Worm (Caenorhabditis elegans): ENCODE data around the gene R144.3.

The R144.3 gene

ce11 chrIII:5013915-5014346 is 7.9 kb upstream of the R144.3 start (continued):
- TF ChIP-seq hlh-4 (tag; optimal IDR thresholded peaks at IDR 0.05) (no peak), nhr-84 (tag; optimal IDR thresholded peaks at IDR 0.05) (no peak), ztf-4 (tag; optimal IDR thresholded peaks at IDR 0.05) (peak; percentile 73), sup-37 (GFP tag; optimal IDR thresholded peaks at IDR 0.05) (peak; percentile 32), xbp-1 (tag; optimal IDR thresholded peaks at IDR 0.05) (peak; percentile 85), unc-62 (GFP tag; optimal IDR thresholded peaks at IDR 0.05) (no peak), dsc-1 (tag; optimal IDR thresholded peaks at IDR 0.05) (peak; percentile 73), nhr-47 (tag; optimal IDR thresholded peaks at IDR 0.05) (peak; percentile 88), ceh-88 (GFP tag; IDR thresholded peaks at IDR 0.05) (peak; percentile 55; the same call in 1 of the 2 replicates), skn-1 (tag; optimal IDR thresholded peaks at IDR 0.05) (peak; percentile 86), vab-15 (tag; optimal IDR thresholded peaks at IDR 0.05) (peak; percentile 22), efl-1 (optimal IDR thresholded peaks at IDR 0.05) (peak; percentile 81 to 82), efl-1 (GFP tag; optimal IDR thresholded peaks at IDR 0.05 in 1 of 2) (peak; percentile 54 to 95), mab-9 (GFP tag; IDR thresholded peaks at IDR 0.05) (no peak; the same call in 1 of the 2 replicates), nhr-11 (tag; optimal IDR thresholded peaks at IDR 0.05) (peak; percentile 37), grh-1 (GFP tag; IDR thresholded peaks at IDR 0.05) (no peak), ces-1 (GFP tag; optimal IDR thresholded peaks at IDR 0.05) (no peak), nhr-19 (GFP tag; conservative IDR thresholded peaks at IDR 0.05) (peak; percentile 84), ets-5 (GFP tag; IDR thresholded peaks at IDR 0.05) (no peak), lir-3 (tag; optimal IDR thresholded peaks at IDR 0.05; ENCODE audit: poor library complexity) (peak; percentile 71), pqm-1 (tag; optimal IDR thresholded peaks at IDR 0.05) (no peak), pag-3 (tag; optimal IDR thresholded peaks at IDR 0.05; ENCODE audit: borderline replicate concordance, insufficient read depth) (no peak), sptf-1 (tag; optimal IDR thresholded peaks at IDR 0.05) (no peak), zip-4 (GFP tag; optimal IDR thresholded peaks at IDR 0.05) (no peak), unc-86 (tag; optimal IDR thresholded peaks at IDR 0.05) (peak; percentile 89), egl-13 (tag; optimal IDR thresholded peaks at IDR 0.05) (peak; percentile 75), nhr-71 (tag; optimal IDR thresholded peaks at IDR 0.05) (peak; percentile 94), swsn-7 (tag; optimal IDR thresholded peaks at IDR 0.05) (peak; percentile 89), aly-2 (tag; optimal IDR thresholded peaks at IDR 0.05) (peak; percentile 86), ama-1 (optimal IDR thresholded peaks at IDR 0.05) (peak; percentile 15), jun-1 (tag; optimal IDR thresholded peaks at IDR 0.05) (peak; percentile 85), ceh-63 (GFP tag; optimal IDR thresholded peaks at IDR 0.05) (no peak), nhr-20 (tag; optimal IDR thresholded peaks at IDR 0.05) (peak; percentile 86), unc-30 (tag; optimal IDR thresholded peaks at IDR 0.05) (no peak), snpc-4 (tag; optimal IDR thresholded peaks at IDR 0.05) (peak; percentile 75), C04F5.9 (tag; optimal IDR thresholded peaks at IDR 0.05) (peak; percentile 24), Y116A8C.19 (tag; optimal IDR thresholded peaks at IDR 0.05; ENCODE audit: borderline replicate concordance) (no peak)

ce11 chrIII:5017550-5017949 is 4.2 kb upstream of the R144.3 start, which contains the start of gene larp-1:
Gene larp-1 (minus strand): TSS chrIII:5017650.
- TF ChIP-seq vab-15 (tag; optimal IDR thresholded peaks at IDR 0.05), result no peak
- no peak for TF ChIP-seq nhr-11 (tag; optimal IDR thresholded peaks at IDR 0.05)
- no peak for TF ChIP-seq lir-3 (tag; optimal IDR thresholded peaks at IDR 0.05; ENCODE audit: poor library complexity)
- no peak for TF ChIP-seq skn-1 (tag; optimal IDR thresholded peaks at IDR 0.05)
- no peak for TF ChIP-seq nhr-71 (tag; optimal IDR thresholded peaks at IDR 0.05)
- TF ChIP-seq lin-35 (GFP tag; optimal IDR thresholded peaks at IDR 0.05), result no peak
- TF ChIP-seq ceh-82 (tag; optimal IDR thresholded peaks at IDR 0.05), result no peak

ce11 chrIII:5018116-5018689 is 3.6 kb upstream of the R144.3 start, which contains the start of gene wip-1:
Gene wip-1 (plus strand): TSS chrIII:5018639.
- TF ChIP-seq unc-30 (tag; optimal IDR thresholded peaks at IDR 0.05), result no peak
- peak; percentile 96 for TF ChIP-seq irx-1 (tag; optimal IDR thresholded peaks at IDR 0.05)
- TF ChIP-seq efl-1 (optimal IDR thresholded peaks at IDR 0.05), result peak; percentile 94 to 95
- peak; percentile 86 to 99 for TF ChIP-seq efl-1 (GFP tag; optimal IDR thresholded peaks at IDR 0.05 in 1 of 2)
- TF ChIP-seq efl-3 (GFP tag; optimal IDR thresholded peaks at IDR 0.05), result peak; percentile 84
- TF ChIP-seq dpl-1 (GFP tag; optimal IDR thresholded peaks at IDR 0.05), result peak; percentile 91 to 94 (median 92)
- TF ChIP-seq ceh-8 (GFP tag; optimal IDR thresholded peaks at IDR 0.05), result peak; percentile 95
- peak; percentile 89 for TF ChIP-seq mab-9 (GFP tag; IDR thresholded peaks at IDR 0.05)
- peak; percentile 99 for TF ChIP-seq mep-1 (tag; optimal IDR thresholded peaks at IDR 0.05)
- TF ChIP-seq lir-3 (tag; optimal IDR thresholded peaks at IDR 0.05; ENCODE audit: poor library complexity), result peak; percentile 91
- TF ChIP-seq pqm-1 (tag; optimal IDR thresholded peaks at IDR 0.05), result peak; percentile 37
- TF ChIP-seq F16B12.6 (tag; optimal IDR thresholded peaks at IDR 0.05), result peak; percentile 71
- TF ChIP-seq nhr-20 (tag; optimal IDR thresholded peaks at IDR 0.05), result peak; percentile 99
- peak; percentile 92 for TF ChIP-seq snpc-4 (tag; optimal IDR thresholded peaks at IDR 0.05)
- peak; percentile 12 to 18 for TF ChIP-seq egl-27 (tag; optimal IDR thresholded peaks at IDR 0.05)
- no peak for TF ChIP-seq hlh-4 (tag; optimal IDR thresholded peaks at IDR 0.05)
- TF ChIP-seq elt-3 (tag; optimal IDR thresholded peaks at IDR 0.05), result peak in 5 of 6 experiments; percentile 48 to 96 (median 90)
- TF ChIP-seq nhr-90 (tag; optimal IDR thresholded peaks at IDR 0.05; ENCODE audit: poor library complexity), result peak; percentile 99
